Fruit fly (Drosophila melanogaster): ENCODE measurements around the gene kumpel.
A peak's percentile ranks its signal among the peaks of the same experiment; 100 is the strongest.

kumpel gene

dm6 chr3R:25885136-25885535, 21.7 kb upstream of the kumpel start (continued):
- TF ChIP-seq org-1 (GFP tag; optimal IDR thresholded peaks at IDR 0.05) (peak; percentile 30), CG12942 (GFP tag; optimal IDR thresholded peaks at IDR 0.05) (no peak), caup (GFP tag; optimal IDR thresholded peaks at IDR 0.05; ENCODE audit: severe bottlenecking) (peak; percentile 19), odd (GFP tag; optimal IDR thresholded peaks at IDR 0.05) (peak; percentile 59), Dref (GFP tag; IDR thresholded peaks at IDR 0.05) (no peak), ac (GFP tag; optimal IDR thresholded peaks at IDR 0.05) (peak; percentile 68), cad (GFP tag; optimal IDR thresholded peaks at IDR 0.05) (no peak), Sox102F (GFP tag; optimal IDR thresholded peaks at IDR 0.05) (no peak), CG8944 (GFP tag; optimal IDR thresholded peaks at IDR 0.05) (no peak), CG2889 (GFP tag; IDR thresholded peaks at IDR 0.05) (no peak), grau (tag; optimal IDR thresholded peaks at IDR 0.05) (no peak), bsh (GFP tag; optimal IDR thresholded peaks at IDR 0.05) (peak in 1 of 2 experiments; percentile 62), Nf-YC (tag; optimal IDR thresholded peaks at IDR 0.05) (no peak), sens-2 (GFP tag; IDR thresholded peaks at IDR 0.05) (peak; percentile 77), Neu2 (GFP tag; optimal IDR thresholded peaks at IDR 0.05; ENCODE audit: borderline replicate concordance) (no peak), bcd (GFP tag; optimal IDR thresholded peaks at IDR 0.05) (no peak), crc (GFP tag; optimal IDR thresholded peaks at IDR 0.05) (no peak), hb (GFP tag; IDR thresholded peaks at IDR 0.05; ENCODE audit: partially characterized antibody) (no peak), toy (GFP tag; IDR thresholded peaks at IDR 0.05) (no peak), br (optimal IDR thresholded peaks at IDR 0.05) (no peak), lilli (GFP tag; optimal IDR thresholded peaks at IDR 0.05) (no peak), CG7271 (tag; optimal IDR thresholded peaks at IDR 0.05) (no peak), zfh1 (GFP tag; IDR thresholded peaks at IDR 0.05) (no peak), CG15601 (tag; optimal IDR thresholded peaks at IDR 0.05) (peak; percentile 83), rib (GFP tag; IDR thresholded peaks at IDR 0.05) (no peak), CG4282 (GFP tag; optimal IDR thresholded peaks at IDR 0.05) (no peak), pros (GFP tag; optimal IDR thresholded peaks at IDR 0.05) (peak; percentile 90), danr (GFP tag; IDR thresholded peaks at IDR 0.05) (no peak), Sin3A (optimal IDR thresholded peaks at IDR 0.05) (no peak), CG1233 (GFP tag; optimal IDR thresholded peaks at IDR 0.05) (peak; percentile 42), Dbx (GFP tag; IDR thresholded peaks at IDR 0.05) (no peak), sna (GFP tag; IDR thresholded peaks at IDR 0.05; ENCODE audit: partially characterized antibody) (no peak), CG1792 (GFP tag; optimal IDR thresholded peaks at IDR 0.05) (no peak), CG17361 (GFP tag; IDR thresholded peaks at IDR 0.05) (no peak), CG16779 (GFP tag; IDR thresholded peaks at IDR 0.05) (no peak), fd3F (GFP tag; optimal IDR thresholded peaks at IDR 0.05) (no peak), Hr78 (GFP tag; optimal IDR thresholded peaks at IDR 0.05) (peak in 1 of 2 experiments; percentile 96), CG8478 (optimal IDR thresholded peaks at IDR 0.05) (no peak), Awh (GFP tag; IDR thresholded peaks at IDR 0.05) (peak; percentile 56; the same call in 1 of the 2 replicates), CG34224 (GFP tag; IDR thresholded peaks at IDR 0.05; ENCODE audit: partially characterized antibody) (no peak), MTF-1 (GFP tag; optimal IDR thresholded peaks at IDR 0.05; ENCODE audit: borderline replicate concordance) (peak; percentile 73), pho (GFP tag; optimal IDR thresholded peaks at IDR 0.05) (no peak), CG10979 (tag; optimal IDR thresholded peaks at IDR 0.05) (no peak), CG9797 (GFP tag; optimal IDR thresholded peaks at IDR 0.05) (no peak), kay (GFP tag; optimal IDR thresholded peaks at IDR 0.05) (no peak), pfk (GFP tag; optimal IDR thresholded peaks at IDR 0.05) (peak; percentile 24), Bteb2 (GFP tag; optimal IDR thresholded peaks at IDR 0.05) (no peak), aop (GFP tag; IDR thresholded peaks at IDR 0.05) (no peak), CG9817 (tag; optimal IDR thresholded peaks at IDR 0.05) (no peak), crp (GFP tag; optimal IDR thresholded peaks at IDR 0.05) (no peak), Oaz (GFP tag; IDR thresholded peaks at IDR 0.05) (no peak), zen2 (GFP tag; IDR thresholded peaks at IDR 0.05; ENCODE audit: partially characterized antibody) (no peak)

All from whole organism, embryonic.